Worm (Caenorhabditis elegans): ENCODE measurements around the gene C03B1.6.

- TF ChIP-seq ceh-82 (tag; optimal IDR thresholded peaks at IDR 0.05) (no peak), mdl-1 (tag; optimal IDR thresholded peaks at IDR 0.05) (no peak), snpc-4 (tag; optimal IDR thresholded peaks at IDR 0.05) (no peak), ama-1 (optimal IDR thresholded peaks at IDR 0.05) (no peak), ZK546.5 (tag; optimal IDR thresholded peaks at IDR 0.05) (no peak), nhr-10 (tag; optimal IDR thresholded peaks at IDR 0.05) (no peak), nhr-21 (tag; optimal IDR thresholded peaks at IDR 0.05) (no peak), elt-1 (tag; optimal IDR thresholded peaks at IDR 0.05) (no peak), unc-62 (GFP tag; optimal IDR thresholded peaks at IDR 0.05) (no peak), unc-55 (GFP tag; optimal IDR thresholded peaks at IDR 0.05) (no peak)
Measured at ce11 chrX:6341513-6341912, 8.6 kb upstream of the C03B1.6 start, which contains the start of gene C03B1.7.
